Worm (Caenorhabditis elegans) whole organism, dauer: Measurements from ENCODE around the gene nspb-1.
"Not testable (repeated sequence)": the region's sequence is repeated elsewhere in the genome, so short reads cannot be mapped to it uniquely, and the experiment has no call there.

ENCODE experiments used
- unc-62 ChIP-seq: sonication (generic microtip); optimal IDR thresholded peaks from 2 replicates; lab custom pipeline; 2017; ENCODE audit warnings: missing biosample characterization, missing genetic modification reagents, missing genetic modification characterization

The nspb-1 gene

ce11 chrIV:6601213-6601724, 10.4 kb upstream of the nspb-1 start, which contains the start of gene sup-36:
sup-36 (plus strand) TSS chrIV:6601674.
- TF ChIP-seq unc-62 (GFP tag; lab: Kevin White, UChicago): no peak

ce11 chrIV:6599447-6599846, 8.5 kb upstream of the nspb-1 start, which contains the start of gene F38A5.8:
F38A5.8 (plus strand) TSS chrIV:6599747.
- TF ChIP-seq unc-62 (GFP tag; lab: Kevin White, UChicago): no peak

DNA sequence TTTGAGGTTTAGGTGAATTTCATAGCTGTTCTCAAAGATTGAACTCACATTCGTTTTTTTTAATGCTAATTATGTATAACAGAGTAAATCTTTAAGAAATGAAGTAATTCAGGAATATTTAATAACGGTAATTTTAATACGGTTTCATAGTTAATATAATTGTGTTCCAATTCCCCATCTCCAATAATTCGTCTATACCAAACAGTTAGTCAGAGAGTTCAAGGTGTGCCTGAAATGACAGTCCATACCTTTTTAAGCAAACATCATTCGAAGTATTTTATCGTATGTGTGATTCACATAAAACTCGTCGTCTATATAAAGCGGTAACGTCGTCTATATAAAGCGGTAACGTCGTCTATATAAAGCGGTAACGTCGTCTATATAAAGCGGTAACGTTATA, 7.8 kb upstream of the nspb-1 start, which contains the start of gene nspb-5:
Gene nspb-5 (plus strand): TSS at position 301 of the 400 bp plus-strand sequence.
- TF ChIP-seq unc-62 (GFP tag; lab: Kevin White, UChicago): not testable (repeated sequence)

DNA sequence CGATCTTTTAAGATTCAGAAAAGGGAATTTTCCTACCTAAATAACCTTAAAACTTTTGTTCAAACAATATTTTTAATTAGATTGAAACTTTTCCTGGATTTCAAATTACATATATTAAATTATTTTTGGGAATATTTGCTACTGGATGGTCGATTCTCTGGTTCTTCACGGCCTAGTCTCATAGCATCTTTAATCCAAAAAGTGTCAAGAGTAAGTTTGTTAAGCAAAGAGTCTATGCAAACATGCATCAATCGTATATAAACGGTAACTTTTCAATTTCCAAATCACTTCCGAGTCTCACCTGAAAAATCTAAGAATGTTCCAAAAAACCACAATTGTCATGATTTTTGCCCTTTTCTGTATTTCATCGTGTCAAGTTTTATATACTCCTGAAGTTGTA, 7.0 kb upstream of the nspb-1 start, which contains the start of gene nspb-4:
Gene nspb-4 (plus strand): TSS at position 301 of the 400 bp plus-strand sequence.
- TF ChIP-seq unc-62 (GFP tag; lab: Kevin White, UChicago): not testable (repeated sequence)

DNA sequence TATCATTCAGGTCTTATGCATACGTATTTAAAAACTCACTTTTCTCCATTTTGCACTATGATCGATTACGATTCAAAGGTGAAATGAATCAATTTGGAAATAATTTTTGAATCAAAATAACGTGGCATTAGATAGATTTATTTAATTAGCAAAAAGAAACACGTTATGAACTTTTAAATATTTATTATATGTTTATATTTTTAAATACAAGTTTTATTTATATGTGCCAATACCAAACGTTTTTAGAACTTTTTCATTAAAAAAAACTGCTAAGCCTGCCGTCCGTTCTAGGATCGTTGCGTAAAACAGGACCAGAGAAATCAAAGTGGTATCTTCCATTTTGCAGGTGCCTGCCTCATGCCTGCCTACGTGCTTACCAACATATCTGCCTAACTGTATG, 6.4 kb upstream of the nspb-1 start, which contains the start of gene F38A5.6:
Gene F38A5.6 (minus strand): TSS at position 101 of the 400 bp plus-strand sequence.
- TF ChIP-seq unc-62 (GFP tag; lab: Kevin White, UChicago): no peak

DNA sequence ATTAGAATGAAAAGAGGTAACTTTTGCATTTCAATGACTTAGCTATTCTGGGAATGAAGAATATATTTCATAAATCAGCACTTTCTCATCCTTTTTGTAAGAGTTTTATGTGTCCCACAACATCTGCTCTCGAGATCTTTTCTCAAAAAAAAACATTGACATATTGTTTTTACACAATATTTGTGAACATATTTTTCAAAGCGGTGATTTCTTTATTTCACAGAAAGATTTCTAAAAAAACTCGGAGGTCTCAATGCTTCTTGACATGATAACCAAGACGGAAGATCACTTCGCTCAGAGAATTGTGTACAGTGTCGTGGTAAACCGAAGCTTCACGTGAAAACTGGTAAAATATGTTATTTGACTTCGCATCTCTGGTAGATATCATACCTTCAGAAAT, 5.0 kb upstream of the nspb-1 start, which contains the start of gene F38A5.22:
Gene F38A5.22 (minus strand): TSS at position 29 of the 400 bp plus-strand sequence.
- no peak for TF ChIP-seq unc-62 (GFP tag; lab: Kevin White, UChicago)

DNA sequence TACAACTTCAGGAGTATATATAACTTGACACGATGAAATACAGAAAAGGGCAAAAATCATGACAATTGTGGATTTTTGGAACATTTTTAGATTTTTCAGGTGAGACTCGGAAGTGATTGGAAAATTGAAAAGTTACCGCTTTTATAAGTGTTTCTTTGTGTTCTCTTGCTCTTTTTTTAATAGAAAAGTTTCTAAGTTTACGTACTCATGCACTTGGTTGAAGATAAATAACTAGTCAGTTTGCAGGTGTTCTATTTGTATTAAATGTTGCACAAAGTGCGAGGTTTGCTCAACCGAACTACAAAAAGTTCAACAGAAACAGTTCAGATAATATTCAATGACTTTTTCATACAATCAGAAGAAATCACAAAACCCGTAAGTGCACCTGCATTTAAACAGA, 4.0 kb upstream of the nspb-1 start, which contains the start of gene nspb-3:
Gene nspb-3 (minus strand): TSS at position 101 of the 400 bp plus-strand sequence.
- TF ChIP-seq unc-62 (GFP tag; lab: Kevin White, UChicago): not testable (repeated sequence)

DNA sequence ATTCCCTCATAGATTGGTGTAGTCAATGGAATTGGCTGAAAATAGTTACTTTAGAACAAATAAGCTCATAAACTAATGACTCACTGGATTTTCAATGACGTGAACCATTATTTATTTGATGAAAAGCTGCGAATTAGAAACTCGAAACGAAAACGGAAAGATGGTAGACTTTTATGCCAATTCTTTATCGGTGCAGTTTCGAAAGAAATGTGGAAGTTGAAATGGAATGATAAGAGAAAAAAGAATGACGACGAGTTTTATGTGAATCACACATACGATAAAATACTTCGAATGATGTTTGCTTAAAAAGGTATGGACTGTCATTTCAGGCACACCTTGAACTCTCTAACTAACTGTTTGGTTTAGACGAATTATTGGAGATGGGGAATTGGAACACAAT, 881 bp downstream of the nspb-1 start, which contains the start of the genes lec-11 and irld-7:
Gene lec-11 (minus strand): TSS at position 126 of the 400 bp plus-strand sequence.
Gene irld-7 (plus strand): TSS at position 332 of the 400 bp plus-strand sequence.
- TF ChIP-seq unc-62 (GFP tag; lab: Kevin White, UChicago): no peak

DNA sequence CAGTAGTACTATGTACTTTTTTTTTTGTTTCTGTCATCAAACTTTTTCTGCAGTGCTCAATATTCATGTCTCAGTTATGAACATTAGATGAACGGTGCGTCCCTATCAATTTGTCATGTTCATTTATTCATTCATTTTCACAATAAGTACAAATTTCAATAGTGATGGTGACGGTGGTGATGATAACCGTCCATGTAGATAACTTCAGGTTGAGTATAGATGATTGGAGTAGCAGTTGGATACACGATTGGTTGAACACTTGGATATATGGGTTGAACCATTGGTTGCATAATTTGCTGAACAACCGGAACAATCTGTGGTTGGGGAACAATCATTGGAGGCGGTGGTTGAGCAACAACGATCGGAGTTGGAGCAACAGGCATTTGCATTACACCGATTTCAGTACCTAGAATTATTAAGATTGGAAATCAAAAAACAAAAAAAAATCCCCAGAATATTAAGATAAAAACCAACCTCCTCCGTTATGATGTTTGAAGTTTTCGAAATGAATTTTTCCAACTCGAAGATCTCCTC, 2.8 kb downstream of the nspb-1 start:
- TF ChIP-seq unc-62 (GFP tag; lab: Kevin White, UChicago): no peak

DNA sequence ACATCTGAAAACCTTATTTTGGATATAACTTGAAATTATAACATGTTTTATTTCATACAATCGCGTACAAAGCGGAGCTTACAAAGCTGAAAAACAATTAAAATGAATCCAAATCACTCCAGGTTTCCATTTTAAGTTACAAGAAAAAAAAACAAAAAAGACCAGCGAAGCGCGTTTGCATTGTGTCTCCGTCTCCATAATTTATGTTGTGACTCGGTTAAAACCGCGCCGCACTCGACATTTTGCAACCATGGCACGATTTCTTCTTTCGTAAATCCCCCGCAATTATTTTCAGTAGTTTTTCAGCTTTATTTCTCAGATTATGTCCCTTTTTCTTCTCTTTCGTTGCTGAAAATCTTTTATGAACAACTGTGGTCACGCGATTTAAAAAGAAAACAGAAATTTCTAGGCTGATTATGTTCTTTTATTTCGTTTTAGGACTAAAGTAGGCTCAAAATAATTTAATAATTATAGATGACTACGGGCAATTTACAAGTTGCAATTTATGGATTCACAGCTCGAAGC, 5.5 kb downstream of the nspb-1 start, which contains the start of the genes F38A5.2 and dnj-11:
Gene F38A5.2 (minus strand): TSS at position 4 of the 525 bp plus-strand sequence.
Gene dnj-11 (plus strand): TSS at position 475 of the 525 bp plus-strand sequence.
- TF ChIP-seq unc-62 (GFP tag; lab: Kevin White, UChicago): no peak

DNA sequence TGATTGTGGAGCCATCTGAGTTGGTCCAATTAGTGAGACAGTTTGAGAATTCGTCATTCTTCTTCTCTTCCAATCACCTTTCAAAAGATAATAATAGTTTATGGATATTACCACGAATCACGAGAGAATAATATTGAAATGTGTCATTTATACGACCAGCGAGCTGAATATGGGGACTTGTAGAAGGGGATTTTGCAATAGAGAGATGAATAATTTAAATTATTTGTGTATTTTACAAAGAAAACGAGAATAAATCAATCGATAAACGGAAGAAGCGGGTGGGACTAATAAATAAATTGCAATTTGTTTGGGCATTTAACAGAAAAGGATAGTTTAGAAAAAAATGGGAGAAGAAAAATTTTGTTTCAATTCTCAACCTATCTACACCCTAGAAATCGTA, 8.3 kb downstream of the nspb-1 start, which contains the start of gene odr-8:
Gene odr-8 (minus strand): TSS at position 101 of the 400 bp plus-strand sequence.
- TF ChIP-seq unc-62 (GFP tag; lab: Kevin White, UChicago): no peak

DNA sequence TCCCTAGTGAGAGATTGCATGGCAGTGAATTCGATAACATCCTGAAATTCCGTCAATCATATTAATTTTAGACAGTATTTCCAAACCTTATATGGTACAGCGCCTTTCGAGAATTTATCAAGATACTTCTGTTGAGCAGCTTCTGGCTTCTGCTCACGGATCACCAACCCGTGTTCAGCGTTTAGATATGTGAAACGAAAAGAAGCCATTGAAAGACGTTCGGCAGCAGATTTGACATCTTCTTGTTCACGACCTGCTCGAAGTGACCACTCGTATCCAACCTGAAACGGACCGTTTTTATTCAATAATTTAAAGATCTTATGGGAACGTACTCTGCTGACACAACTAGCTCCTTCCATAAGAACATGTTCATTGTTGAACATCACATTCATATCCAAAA, 9.3 kb downstream of the nspb-1 start:
- TF ChIP-seq unc-62 (GFP tag; lab: Kevin White, UChicago): no peak

ce11 chrIV:6577914-6578313, 13.0 kb downstream of the nspb-1 start, which contains the start of gene C43G2.3:
C43G2.3 (plus strand) TSS chrIV:6578214.
- TF ChIP-seq unc-62 (GFP tag; lab: Kevin White, UChicago): no peak

- TF ChIP-seq unc-62 (GFP tag; lab: Kevin White, UChicago): no peak
Observed at ce11 chrIV:6576728-6577101, 14.2 kb downstream of the nspb-1 start.

ce11 chrIV:6575959-6576727, 14.8 kb downstream of the nspb-1 start:
- no peak for TF ChIP-seq unc-62 (GFP tag; lab: Kevin White, UChicago)
